Fruit fly (Drosophila melanogaster): ENCODE measurements around the gene CG4042.

The CG4042 gene

DNA sequence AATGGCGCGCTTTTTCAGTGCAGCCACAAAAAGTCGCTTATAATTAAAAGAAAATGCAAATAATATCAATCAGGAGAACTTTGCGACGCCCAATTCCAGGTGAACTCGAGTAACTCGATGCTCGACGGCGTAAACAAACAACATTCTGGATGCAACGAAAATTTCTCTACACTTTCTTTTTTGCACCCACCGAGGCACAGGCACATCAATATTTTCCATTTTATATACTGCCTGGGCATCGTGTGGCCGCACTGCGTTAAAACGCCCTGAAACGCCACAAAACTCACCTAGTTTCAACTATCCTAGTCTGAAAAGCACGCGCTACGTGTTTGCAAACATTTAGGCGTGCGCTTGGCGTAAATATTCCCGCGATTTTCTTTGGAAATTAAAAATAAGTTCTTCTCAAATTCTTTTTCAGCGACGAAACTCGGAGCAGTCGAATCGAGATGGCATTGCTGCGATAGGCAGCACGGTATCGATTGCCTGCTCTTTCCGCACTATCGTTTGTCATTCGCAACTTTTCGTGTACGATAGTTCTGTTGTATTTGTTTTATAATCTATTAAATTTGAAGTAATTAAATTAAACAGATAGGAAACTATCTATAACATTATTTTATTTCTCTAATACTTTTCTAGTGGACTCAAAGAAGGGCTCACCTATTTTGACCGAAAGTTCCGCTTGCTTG lies 14.6 kb upstream of the CG4042 start, which contains the start of gene Pcif1 (continued):
- TF ChIP-seq CG16779 (GFP tag; IDR thresholded peaks at IDR 0.05) (no peak), crp (GFP tag; optimal IDR thresholded peaks at IDR 0.05) (no peak), CG8281 (tag; optimal IDR thresholded peaks at IDR 0.05) (no peak), Tbp (GFP tag; optimal IDR thresholded peaks at IDR 0.05) (no peak), sna (GFP tag; IDR thresholded peaks at IDR 0.05; ENCODE audit: partially characterized antibody) (peak; percentile 97), CG8290 (GFP tag; optimal IDR thresholded peaks at IDR 0.05) (no peak), CG8290 (tag; optimal IDR thresholded peaks at IDR 0.05) (peak in 1 of 2 experiments; percentile 48), CG10366 (GFP tag; IDR thresholded peaks at IDR 0.05) (no peak), slp2 (GFP tag; optimal IDR thresholded peaks at IDR 0.05) (no peak), NC2α (GFP tag; optimal IDR thresholded peaks at IDR 0.05) (no peak), CG14014 (GFP tag; IDR thresholded peaks at IDR 0.05) (no peak), trem (tag; optimal IDR thresholded peaks at IDR 0.05) (peak; percentile 67), jing (GFP tag; optimal IDR thresholded peaks at IDR 0.05) (no peak), nmo (GFP tag; optimal IDR thresholded peaks at IDR 0.05) (peak; percentile 47), Sry-δ (GFP tag; optimal IDR thresholded peaks at IDR 0.05) (peak; percentile 95), gem (tag; optimal IDR thresholded peaks at IDR 0.05) (no peak), CG12219 (GFP tag; optimal IDR thresholded peaks at IDR 0.05) (peak; percentile 5), pum (GFP tag; optimal IDR thresholded peaks at IDR 0.05) (no peak), chinmo (GFP tag; IDR thresholded peaks at IDR 0.05; ENCODE audit: partially characterized antibody) (peak; percentile 100), Opbp (GFP tag; IDR thresholded peaks at IDR 0.05; ENCODE audit: partially characterized antibody) (peak; percentile 99), CG16813 (GFP tag; IDR thresholded peaks at IDR 0.05; ENCODE audit: partially characterized antibody) (peak; percentile 99), caup (GFP tag; optimal IDR thresholded peaks at IDR 0.05; ENCODE audit: severe bottlenecking) (peak; percentile 7), CG42726 (GFP tag; IDR thresholded peaks at IDR 0.05; ENCODE audit: partially characterized antibody) (peak; percentile 99), CG4328 (GFP tag; optimal IDR thresholded peaks at IDR 0.05) (no peak), schlank (tag; optimal IDR thresholded peaks at IDR 0.05) (peak; percentile 1), vnd (GFP tag; IDR thresholded peaks at IDR 0.05; ENCODE audit: partially characterized antibody) (peak; percentile 99), CTCF (GFP tag; optimal IDR thresholded peaks at IDR 0.05) (peak; percentile 31), bsh (GFP tag; optimal IDR thresholded peaks at IDR 0.05) (no peak), grau (tag; optimal IDR thresholded peaks at IDR 0.05) (peak; percentile 26), CG7963 (GFP tag; IDR thresholded peaks at IDR 0.05; ENCODE audit: partially characterized antibody) (peak; percentile 99), Gug (GFP tag; IDR thresholded peaks at IDR 0.05) (peak; percentile 63; the same call in 2 of the 4 replicates), CG17568 (GFP tag; optimal IDR thresholded peaks at IDR 0.05) (peak; percentile 28), CG15601 (tag; optimal IDR thresholded peaks at IDR 0.05) (peak; percentile 51), CG10274 (GFP tag; optimal IDR thresholded peaks at IDR 0.05) (no peak), fu2 (GFP tag; optimal IDR thresholded peaks at IDR 0.05) (no peak), Chrac-16 (GFP tag; optimal IDR thresholded peaks at IDR 0.05) (no peak), Bdp1 (GFP tag; optimal IDR thresholded peaks at IDR 0.05) (no peak), CG10979 (tag; optimal IDR thresholded peaks at IDR 0.05) (peak; percentile 6), CG9609 (GFP tag; optimal IDR thresholded peaks at IDR 0.05) (no peak), E2f1 (GFP tag; IDR thresholded peaks at IDR 0.05) (no peak), unc-4 (GFP tag; IDR thresholded peaks at IDR 0.05; ENCODE audit: partially characterized antibody) (peak; percentile 99), Drgx (GFP tag; IDR thresholded peaks at IDR 0.05) (no peak), CG13894 (tag; optimal IDR thresholded peaks at IDR 0.05) (no peak), slou (GFP tag; optimal IDR thresholded peaks at IDR 0.05) (no peak), CG6175 (GFP tag; IDR thresholded peaks at IDR 0.05) (no peak), CG12071 (GFP tag; optimal IDR thresholded peaks at IDR 0.05) (no peak), CG10267 (tag; optimal IDR thresholded peaks at IDR 0.05) (peak; percentile 59), CG15696 (tag; optimal IDR thresholded peaks at IDR 0.05) (no peak), emc (GFP tag; optimal IDR thresholded peaks at IDR 0.05) (no peak)

Measured in whole organism, embryonic.